Worm (Caenorhabditis elegans): ENCODE measurements around the gene T13C5.7.

DNA sequence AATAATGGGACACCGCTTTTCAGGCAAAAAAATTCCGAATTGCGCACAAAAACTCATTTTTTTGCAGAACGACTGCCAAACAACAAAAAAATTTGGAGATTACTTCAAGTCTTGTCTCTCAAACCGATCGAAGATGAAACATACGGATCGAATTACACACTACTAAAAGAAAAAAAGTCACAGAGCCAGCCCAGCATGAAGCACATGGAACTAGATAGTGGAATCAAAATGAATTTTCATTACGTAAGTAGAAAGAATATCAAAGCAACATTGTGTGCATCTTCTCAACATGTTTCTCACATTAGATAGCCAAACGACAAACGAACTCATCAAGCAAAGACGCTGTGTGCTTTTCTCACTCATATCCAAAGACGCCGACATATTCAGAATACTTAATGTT lies 40.7 kb downstream of the T13C5.7 start:
- TF ChIP-seq hlh-1 (tag; optimal IDR thresholded peaks at IDR 0.05) = no peak
- TF ChIP-seq lsy-2 (tag; optimal IDR thresholded peaks at IDR 0.05) = no peak
- no peak for TF ChIP-seq ztf-11 (tag; optimal IDR thresholded peaks at IDR 0.05)
- no peak for TF ChIP-seq sptf-1 (tag; optimal IDR thresholded peaks at IDR 0.05)
- TF ChIP-seq blmp-1 (tag; optimal IDR thresholded peaks at IDR 0.05) = no peak
- TF ChIP-seq ceh-83 (GFP tag; optimal IDR thresholded peaks at IDR 0.05) = no peak
- no peak for TF ChIP-seq nhr-76 (tag; optimal IDR thresholded peaks at IDR 0.05)
- no peak for TF ChIP-seq unc-62 (GFP tag; optimal IDR thresholded peaks at IDR 0.05)
- TF ChIP-seq lin-13 (tag; optimal IDR thresholded peaks at IDR 0.05) = no peak
- TF ChIP-seq unc-39 (tag; optimal IDR thresholded peaks at IDR 0.05) = no peak
- no peak for TF ChIP-seq drap-1 (GFP tag; optimal IDR thresholded peaks at IDR 0.05)
